Worm (Caenorhabditis elegans) whole organism, L4 larva: ENCODE measurements around the gene dpy-17.

Experiments used
- D1046.2 ChIP-seq: fragments of 200-800 bp; sonication (Bioruptor generic); IDR thresholded peaks from 2 replicates; pipeline ENCODE4 v1.3.6; 2022; ENCODE audit warnings: missing genetic modification characterization, missing compliant biosample characterization
- F10B5.3 ChIP-seq: sonication (generic microtip); optimal IDR thresholded peaks from 2 replicates; lab custom pipeline; 2016; ENCODE audit warnings: mild to moderate bottlenecking, missing genetic modification characterization, missing compliant biosample characterization
- F26F4.8 ChIP-seq: fragments of 200-800 bp; sonication (Bioruptor generic); conservative IDR thresholded peaks from 2 replicates; pipeline ENCODE4 v1.3.6; 2022; ENCODE audit warnings: missing genetic modification characterization, missing compliant biosample characterization
- F49E8.2 ChIP-seq: sonication (generic microtip); optimal IDR thresholded peaks from 2 replicates; lab custom pipeline; 2016; ENCODE audit warnings: missing compliant biosample characterization, mild to moderate bottlenecking, missing genetic modification characterization, borderline replicate concordance
- R02D3.7 ChIP-seq: fragments of 150-350 bp; sonication (generic microtip); optimal IDR thresholded peaks from 3 replicates; lab custom pipeline; 2014; ENCODE audit warnings: missing biosample characterization, missing genetic modification characterization
- T20F7.1 ChIP-seq: fragments of 200-800 bp; sonication (Bioruptor generic); optimal IDR thresholded peaks from 2 replicates; lab custom pipeline; 2018; ENCODE audit warnings: mild to moderate bottlenecking, missing genetic modification characterization, missing compliant biosample characterization
- Y5F2A.4 ChIP-seq: fragments of 200-800 bp; sonication (Bioruptor generic); optimal IDR thresholded peaks from 2 replicates; lab custom pipeline; 2018; ENCODE audit warnings: mild to moderate bottlenecking, missing genetic modification characterization, missing compliant biosample characterization
- ZK337.2 ChIP-seq: fragments of 200-800 bp; sonication (Bioruptor generic); IDR thresholded peaks from 2 replicates; pipeline ENCODE4 v1.3.6; 2022; ENCODE audit warnings: missing genetic modification reagents, missing genetic modification characterization, missing compliant biosample characterization
- ZK546.5 ChIP-seq, 2 experiments: sonication (generic microtip); optimal IDR thresholded peaks; 2 replicates each; lab custom pipeline; 2017; ENCODE audit warnings: missing biosample characterization in 2 of 2, missing genetic modification characterization in 2 of 2
- aha-1 ChIP-seq: fragments of 150-350 bp; peaks from one replicate; lab custom pipeline; 2014; ENCODE audit warnings: missing biosample characterization, missing genetic modification characterization
- aly-2 ChIP-seq: sonication (generic microtip); optimal IDR thresholded peaks from 2 replicates; lab custom pipeline; 2018; ENCODE audit warnings: missing biosample characterization, missing genetic modification characterization
- arid-1 ChIP-seq: fragments of 200-800 bp; sonication (Bioruptor generic); conservative IDR thresholded peaks from 2 replicates; pipeline ENCODE4 v1.3.6; 2022; ENCODE audit warnings: missing genetic modification reagents, missing genetic modification characterization, missing compliant biosample characterization
- attf-4 ChIP-seq: sonication (generic microtip); optimal IDR thresholded peaks from 3 replicates; lab custom pipeline; 2017; ENCODE audit warnings: missing biosample characterization, missing genetic modification characterization
- ceh-20 ChIP-seq: fragments of 200-800 bp; sonication (Bioruptor generic); IDR thresholded peaks from 2 replicates; pipeline ENCODE4 v1.3.6; 2022; ENCODE audit warnings: missing genetic modification reagents, missing genetic modification characterization, missing compliant biosample characterization
- ceh-44 ChIP-seq: fragments of 200-800 bp; sonication (Bioruptor generic); IDR thresholded peaks from 2 replicates; pipeline ENCODE4 v1.3.6; 2022; ENCODE audit warnings: missing genetic modification reagents, missing genetic modification characterization, missing compliant biosample characterization
- ceh-82 ChIP-seq: sonication (generic microtip); optimal IDR thresholded peaks from 2 replicates; lab custom pipeline; 2017; ENCODE audit warnings: missing biosample characterization, missing genetic modification characterization
- ces-1 ChIP-seq: fragments of 150-350 bp; sonication (generic microtip); optimal IDR thresholded peaks from 4 replicates; lab custom pipeline; 2014; ENCODE audit warnings: missing biosample characterization, missing genetic modification reagents, missing genetic modification characterization
- cey-2 ChIP-seq: sonication (generic microtip); optimal IDR thresholded peaks from 3 replicates; lab custom pipeline; 2017; ENCODE audit warnings: missing genetic modification characterization, mild to moderate bottlenecking, missing compliant biosample characterization, antibody characterized with exemption, borderline replicate concordance; ENCODE audit not compliant: insufficient read depth
- daf-16 ChIP-seq, 3 experiments: sonication (generic microtip); optimal IDR thresholded peaks; 2 replicates each; lab custom pipeline; 2016 to 2017; ENCODE audit warnings: missing genetic modification characterization in 3 of 3, missing genetic modification reagents in 3 of 3, mild to moderate bottlenecking in 2 of 3, missing compliant biosample characterization in 2 of 3, missing biosample characterization in 1 of 3, moderate library complexity in 1 of 3
- daf-19 ChIP-seq: fragments of 200-800 bp; sonication (Bioruptor generic); conservative IDR thresholded peaks from 2 replicates; pipeline ENCODE4 v1.3.6; 2022; ENCODE audit warnings: missing genetic modification characterization, missing compliant biosample characterization
- dmd-6 ChIP-seq: fragments of 200-800 bp; sonication (Bioruptor generic); IDR thresholded peaks from 2 replicates; pipeline ENCODE4 v1.3.6; 2022; ENCODE audit warnings: missing genetic modification reagents, missing genetic modification characterization, missing compliant biosample characterization
- dmd-9 ChIP-seq: fragments of 200-800 bp; sonication (Bioruptor generic); IDR thresholded peaks from 2 replicates; pipeline ENCODE4 v1.3.6; 2022; ENCODE audit warnings: missing genetic modification reagents, missing genetic modification characterization, missing compliant biosample characterization
- egl-27 ChIP-seq: sonication (generic microtip); optimal IDR thresholded peaks from 3 replicates; lab custom pipeline; 2017; ENCODE audit warnings: missing biosample characterization, missing genetic modification reagents, missing genetic modification characterization
- egl-43 ChIP-seq: fragments of 200-800 bp; sonication (Bioruptor generic); IDR thresholded peaks from 2 replicates; pipeline ENCODE4 v1.3.6; 2022; ENCODE audit warnings: missing genetic modification reagents, missing genetic modification characterization, missing compliant biosample characterization
- fkh-10 ChIP-seq: fragments of 150-350 bp; optimal IDR thresholded peaks from 2 replicates; lab custom pipeline; 2014; ENCODE audit warnings: missing biosample characterization, missing genetic modification reagents, missing genetic modification characterization
- fos-1 ChIP-seq: fragments of 150-350 bp; optimal IDR thresholded peaks from 2 replicates; lab custom pipeline; 2014; ENCODE audit warnings: missing biosample characterization, missing genetic modification characterization
- gei-8 ChIP-seq: fragments of 200-800 bp; sonication (Bioruptor generic); optimal IDR thresholded peaks from 2 replicates; lab custom pipeline; 2018; ENCODE audit warnings: mild to moderate bottlenecking, missing genetic modification characterization, missing compliant biosample characterization
- hlh-11 ChIP-seq: fragments of 200-800 bp; sonication (Bioruptor generic); optimal IDR thresholded peaks from 2 replicates; lab custom pipeline; 2018; ENCODE audit warnings: mild to moderate bottlenecking, missing genetic modification characterization, missing compliant biosample characterization
- lim-7 ChIP-seq: fragments of 200-800 bp; sonication (Bioruptor generic); IDR thresholded peaks from 2 replicates; pipeline ENCODE4 v1.3.6; 2022; ENCODE audit warnings: missing genetic modification characterization, missing compliant biosample characterization
- lin-38 ChIP-seq: fragments of 200-800 bp; sonication (Bioruptor generic); IDR thresholded peaks from 2 replicates; pipeline ENCODE4 v1.3.6; 2022; ENCODE audit warnings: missing genetic modification reagents, missing genetic modification characterization, missing compliant biosample characterization
- lin-39 ChIP-seq: fragments of 150-350 bp; optimal IDR thresholded peaks from 2 replicates; lab custom pipeline; 2014; ENCODE audit warnings: missing biosample characterization, missing genetic modification reagents, missing genetic modification characterization
- lsy-2 ChIP-seq, 2 experiments: fragments of 150-350 bp in 1 of 2; sonication (generic microtip) in 1 of 2; optimal IDR thresholded peaks; 2 replicates each; lab custom pipeline; 2014 to 2017; ENCODE audit warnings: missing biosample characterization in 2 of 2, missing genetic modification characterization in 2 of 2
- madf-5 ChIP-seq, 2 experiments: fragments of 200-800 bp; sonication (Bioruptor generic); IDR thresholded peaks; 2 replicates each; pipeline ENCODE4 v1.3.6; 2022; ENCODE audit warnings: missing compliant biosample characterization in 2 of 2, missing genetic modification characterization in 2 of 2
- mdl-1 ChIP-seq, 2 experiments: fragments of 150-350 bp in 1 of 2; sonication (generic microtip) in 1 of 2; optimal IDR thresholded peaks; 2 replicates each; lab custom pipeline; 2014 to 2017; ENCODE audit warnings: missing biosample characterization in 2 of 2, missing genetic modification characterization in 2 of 2
- nhr-10 ChIP-seq: fragments of 150-350 bp; optimal IDR thresholded peaks from 2 replicates; lab custom pipeline; 2014; ENCODE audit warnings: missing biosample characterization, missing genetic modification characterization
- nhr-102 ChIP-seq: sonication (generic microtip); optimal IDR thresholded peaks from 2 replicates; lab custom pipeline; 2016; ENCODE audit warnings: mild to moderate bottlenecking, missing genetic modification characterization, moderate library complexity, missing compliant biosample characterization
- nhr-11 ChIP-seq: fragments of 150-350 bp; optimal IDR thresholded peaks from 2 replicates; lab custom pipeline; 2014; ENCODE audit warnings: missing biosample characterization, missing genetic modification characterization
- nhr-237 ChIP-seq: sonication (generic microtip); optimal IDR thresholded peaks from 2 replicates; lab custom pipeline; 2017; ENCODE audit warnings: missing biosample characterization, missing genetic modification characterization
- pha-4 ChIP-seq, 2 experiments: fragments of 150-350 bp in 1 of 2; fragments of 200-800 bp in 1 of 2; sonication (Bioruptor generic) in 1 of 2; IDR thresholded peaks in 1 of 2; optimal IDR thresholded peaks in 1 of 2; 2 replicates each; pipeline versions ENCODE4 v1.3.6 to Lab custom; 2014 to 2022; ENCODE audit warnings: missing genetic modification characterization in 2 of 2, missing genetic modification reagents in 2 of 2, missing biosample characterization in 1 of 2, missing compliant biosample characterization in 1 of 2
- php-3 ChIP-seq: fragments of 200-800 bp; sonication (Bioruptor generic); IDR thresholded peaks from 2 replicates; pipeline ENCODE4 v1.3.6; 2022; ENCODE audit warnings: missing genetic modification reagents, missing genetic modification characterization, missing compliant biosample characterization
- sdz-12 ChIP-seq: fragments of 200-800 bp; sonication (Bioruptor generic); optimal IDR thresholded peaks from 2 replicates; lab custom pipeline; 2018; ENCODE audit warnings: mild to moderate bottlenecking, missing genetic modification characterization, missing compliant biosample characterization
- spr-3 ChIP-seq: fragments of 200-800 bp; sonication (Bioruptor generic); optimal IDR thresholded peaks from 2 replicates; lab custom pipeline; 2018; ENCODE audit warnings: mild to moderate bottlenecking, missing genetic modification characterization, missing compliant biosample characterization
- unc-62 ChIP-seq, 3 experiments: fragments of 150-350 bp in 1 of 3; sonication (generic microtip); optimal IDR thresholded peaks in 2 of 3; peaks in 1 of 3; 1 replicate in 1 of 3; 2 replicates in 2 of 3; lab custom pipeline; 2014 to 2017; ENCODE audit warnings: missing biosample characterization in 3 of 3, missing genetic modification characterization in 3 of 3, missing genetic modification reagents in 3 of 3, missing genotype in 1 of 3
- zag-1 ChIP-seq: fragments of 150-350 bp; optimal IDR thresholded peaks from 2 replicates; lab custom pipeline; 2014; ENCODE audit warnings: missing biosample characterization, missing genetic modification characterization
- ztf-11 ChIP-seq: fragments of 150-350 bp; optimal IDR thresholded peaks from 2 replicates; lab custom pipeline; 2014; ENCODE audit warnings: missing biosample characterization, missing genetic modification characterization

dpy-17 gene

DNA sequence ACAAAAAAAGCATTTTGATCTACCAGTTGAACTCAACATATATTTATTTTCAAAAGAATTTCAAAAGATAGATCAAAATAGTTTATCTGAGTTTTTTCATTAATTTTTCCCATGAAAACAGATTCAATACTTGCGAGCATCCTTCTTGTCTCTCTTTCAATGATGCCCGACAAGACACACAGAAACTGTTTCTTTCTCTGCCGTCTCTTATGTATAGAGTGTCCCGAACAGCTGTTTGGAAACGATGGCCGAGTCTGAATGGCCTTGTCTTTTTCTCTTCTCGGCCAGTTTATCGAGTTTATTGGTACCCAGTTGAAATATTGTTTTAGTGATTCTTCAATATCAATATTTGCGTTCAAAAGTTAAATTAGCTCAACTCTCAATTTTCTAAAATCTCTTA lies 1.6 kb downstream of the dpy-17 start (continued):
- TF ChIP-seq nhr-237 (tag; lab: Kevin White, UChicago) (no peak), mdl-1 (tag; optimal IDR thresholded peaks at IDR 0.05; lab: Kevin White, UChicago) (no peak), fos-1 (tag; lab: Kevin White, UChicago) (no peak), ceh-82 (tag; lab: Kevin White, UChicago) (no peak), egl-43 (GFP tag; lab: Robert Waterston, UW) (no peak), ZK337.2 (GFP tag; lab: Robert Waterston, UW) (no peak), sdz-12 (GFP tag; lab: Kevin White, UChicago) (no peak), F10B5.3 (tag; lab: Kevin White, UChicago) (no peak), cey-2 (tag; lab: Kevin White, UChicago) (no peak), D1046.2 (no peak), T20F7.1 (peak; percentile 16), lsy-2 (tag; optimal IDR thresholded peaks at IDR 0.05; lab: Kevin White, UChicago) (peak in 1 of 2 experiments; percentile 75), lim-7 (GFP tag; lab: Robert Waterston, UW) (no peak), aha-1 (tag; lab: Kevin White, UChicago) (peak; percentile 71), attf-4 (tag; lab: Kevin White, UChicago) (no peak), nhr-10 (tag; lab: Kevin White, UChicago) (no peak), hlh-11 (tag; lab: Kevin White, UChicago) (peak; percentile 97), ceh-20 (GFP tag; lab: Robert Waterston, UW) (no peak), gei-8 (GFP tag; lab: Kevin White, UChicago) (no peak), daf-16 (GFP tag; optimal IDR thresholded peaks at IDR 0.05; lab: Kevin White, UChicago) (peak in 1 of 2 experiments; percentile 43), daf-16 (tag; optimal IDR thresholded peaks at IDR 0.05; lab: Kevin White, UChicago) (peak; percentile 24), egl-27 (tag; lab: Kevin White, UChicago) (no peak), ceh-44 (no peak), R02D3.7 (tag; lab: Kevin White, UChicago) (no peak), Y5F2A.4 (GFP tag; lab: Kevin White, UChicago) (no peak), F26F4.8 (no peak)
- TF ChIP-seq, all 104 proteins: peak for 19

DNA sequence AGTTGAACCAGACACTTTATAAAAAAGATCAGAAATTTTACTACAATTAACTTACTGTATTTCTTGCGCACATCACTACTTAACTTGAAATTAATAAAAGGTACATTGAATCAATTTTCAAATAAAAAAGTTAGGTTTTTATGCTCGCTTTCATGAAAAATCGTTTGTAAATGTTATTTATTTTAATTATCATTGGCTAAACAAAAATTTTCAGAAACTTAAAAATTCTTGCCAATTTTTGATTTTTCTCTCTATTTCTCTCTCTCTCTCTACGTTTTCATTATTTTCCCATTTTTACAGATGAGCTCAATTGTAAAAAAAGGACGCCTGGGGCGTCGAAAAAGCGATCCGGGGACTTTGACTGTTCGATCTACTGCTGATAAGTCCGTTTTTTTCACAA lies 2.3 kb downstream of the dpy-17 start, which contains the start of gene sax-2:
Gene sax-2, plus strand, starts transcription at position 301 of the 400 bp plus-strand sequence.
- no peak for TF ChIP-seq pha-4 (GFP tag; IDR thresholded peaks at IDR 0.05; lab: Robert Waterston, UW)
- TF ChIP-seq pha-4 (tag; optimal IDR thresholded peaks at IDR 0.05; lab: Kevin White, UChicago), result no peak
- TF ChIP-seq nhr-11, result no peak
- TF ChIP-seq ztf-11 (tag; lab: Kevin White, UChicago), result no peak
- TF ChIP-seq dmd-9, result no peak
- no peak for TF ChIP-seq spr-3 (GFP tag; lab: Kevin White, UChicago)
- no peak for TF ChIP-seq madf-5 (GFP tag; IDR thresholded peaks at IDR 0.05; lab: Robert Waterston, UW)
- TF ChIP-seq daf-19 (GFP tag; lab: Robert Waterston, UW), result no peak
- TF ChIP-seq fkh-10, result no peak

DNA sequence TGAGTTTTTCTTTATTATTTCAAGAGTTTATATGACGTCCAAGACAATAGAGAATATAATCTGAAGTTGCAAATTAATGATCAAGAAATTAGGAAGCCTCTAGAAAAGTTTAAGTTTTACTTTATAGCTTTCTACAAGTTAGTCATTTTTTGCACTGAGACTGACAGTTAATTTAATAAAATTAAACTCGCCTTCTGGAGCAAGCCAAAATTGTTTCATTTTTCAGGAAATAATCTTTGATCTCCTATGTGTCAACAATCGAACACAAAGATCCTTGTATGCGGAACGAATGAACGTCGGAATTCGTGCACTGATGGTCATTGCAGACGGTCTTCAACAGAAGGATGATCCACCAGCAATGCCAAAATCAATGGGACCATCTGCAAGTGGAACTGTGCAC lies 5.3 kb downstream of the dpy-17 start:
- peak; percentile 93 for TF ChIP-seq aha-1 (tag; lab: Kevin White, UChicago)
- no peak for TF ChIP-seq unc-62 (GFP tag; optimal IDR thresholded peaks at IDR 0.05 in 1 of 2; lab: Kevin White, UChicago)
- TF ChIP-seq unc-62 (tag; optimal IDR thresholded peaks at IDR 0.05; lab: Kevin White, UChicago), result no peak

ce11 chrIII:5112998-5113397 lies 5.9 kb downstream of the dpy-17 start:
- TF ChIP-seq ceh-44 (no peak), ZK337.2 (GFP tag; lab: Robert Waterston, UW) (no peak), dmd-6 (GFP tag; lab: Robert Waterston, UW) (peak; percentile 8; the same call in 1 of the 2 replicates), aly-2 (no peak), nhr-11 (no peak), arid-1 (no peak), nhr-102 (tag; lab: Kevin White, UChicago) (no peak), ces-1 (GFP tag; lab: Kevin White, UChicago) (no peak), nhr-237 (tag; lab: Kevin White, UChicago) (no peak), lin-38 (GFP tag; lab: Robert Waterston, UW) (no peak), zag-1 (tag; lab: Kevin White, UChicago) (no peak), php-3 (GFP tag; lab: Robert Waterston, UW) (peak; percentile 92), daf-16 (GFP tag; optimal IDR thresholded peaks at IDR 0.05; lab: Kevin White, UChicago) (no peak), daf-16 (tag; optimal IDR thresholded peaks at IDR 0.05; lab: Kevin White, UChicago) (peak; percentile 73), F49E8.2 (no peak), ZK546.5 (tag; optimal IDR thresholded peaks at IDR 0.05; lab: Kevin White, UChicago) (no peak), lin-39 (tag; lab: Kevin White, UChicago) (no peak)
